Fruit fly (Drosophila melanogaster) whole organism, embryonic: ENCODE measurements around the gene CG13924.
A peak's percentile ranks its signal among the peaks of the same experiment; 100 is the strongest.

Experiments used
- Abd-B ChIP-seq: fragments of 200-800 bp; sonication (Bioruptor generic); optimal IDR thresholded peaks from 2 replicates; lab custom pipeline; 2018; ENCODE audit warnings: missing biosample characterization, mild to moderate bottlenecking, missing genetic modification characterization, moderate library complexity
- Blimp-1 ChIP-seq: fragments of 200-800 bp; sonication (Bioruptor generic); optimal IDR thresholded peaks from 3 replicates; lab custom pipeline; 2018; ENCODE audit warnings: missing biosample characterization, missing genetic modification characterization, mild to moderate bottlenecking, moderate library complexity, missing genetic modification reagents
- CG1024 ChIP-seq: fragments of 200-800 bp; sonication (Bioruptor generic); IDR thresholded peaks from 2 replicates; pipeline ENCODE4 v1.3.6; 2022; ENCODE audit warnings: missing biosample characterization, missing genetic modification characterization
- CG10565 ChIP-seq: fragments of 200-800 bp; sonication (Bioruptor generic); optimal IDR thresholded peaks from 3 replicates; lab custom pipeline; 2016; ENCODE audit warnings: missing biosample characterization, mild to moderate bottlenecking, missing genetic modification characterization
- CG12071 ChIP-seq: fragments of 200-800 bp; sonication (Bioruptor generic); optimal IDR thresholded peaks from 3 replicates; lab custom pipeline; 2018; ENCODE audit warnings: missing biosample characterization, mild to moderate bottlenecking, missing genetic modification characterization
- CG13296 ChIP-seq: fragments of 200-800 bp; sonication (Bioruptor generic); optimal IDR thresholded peaks from 3 replicates; lab custom pipeline; 2018; ENCODE audit warnings: missing biosample characterization, mild to moderate bottlenecking, missing genetic modification characterization
- CG14441 ChIP-seq: fragments of 200-800 bp; sonication (Bioruptor generic); IDR thresholded peaks from 2 replicates; pipeline ENCODE4 v1.3.6; 2022; ENCODE audit warnings: missing biosample characterization, missing genetic modification characterization
- CG16815 ChIP-seq: fragments of 200-800 bp; sonication (Bioruptor generic); optimal IDR thresholded peaks from 3 replicates; lab custom pipeline; 2017; ENCODE audit warnings: missing biosample characterization, mild to moderate bottlenecking, missing genetic modification characterization
- CG1832 ChIP-seq: fragments of 200-800 bp; sonication (Bioruptor generic); optimal IDR thresholded peaks from 2 replicates; lab custom pipeline; 2017; ENCODE audit warnings: missing biosample characterization, mild to moderate bottlenecking, missing genetic modification characterization, inconsistent platforms
- CG33557 ChIP-seq: fragments of 200-800 bp; sonication (Bioruptor generic); optimal IDR thresholded peaks from 2 replicates; lab custom pipeline; 2019; ENCODE audit warnings: missing biosample characterization, mild to moderate bottlenecking, missing genetic modification characterization, moderate library complexity
- CG3407 ChIP-seq: fragments of 200-800 bp; sonication (Bioruptor generic); optimal IDR thresholded peaks from 2 replicates; lab custom pipeline; 2018; ENCODE audit warnings: missing biosample characterization, mild to moderate bottlenecking, missing genetic modification characterization
- CG4707 ChIP-seq: fragments of 200-800 bp; sonication (Bioruptor generic); optimal IDR thresholded peaks from 2 replicates; lab custom pipeline; 2018; ENCODE audit warnings: missing biosample characterization, mild to moderate bottlenecking, missing genetic modification characterization, moderate library complexity
- CG4820 ChIP-seq: fragments of 200-800 bp; sonication (Bioruptor generic); optimal IDR thresholded peaks from 3 replicates; lab custom pipeline; 2016; ENCODE audit warnings: missing biosample characterization, missing genetic modification characterization
- CG5245 ChIP-seq: fragments of 200-800 bp; sonication (Bioruptor generic); optimal IDR thresholded peaks from 3 replicates; lab custom pipeline; 2016; ENCODE audit warnings: missing biosample characterization, missing genetic modification characterization
- CG6689 ChIP-seq: fragments of 200-800 bp; sonication (Bioruptor generic); IDR thresholded peaks from 2 replicates; pipeline ENCODE4 v1.3.6; 2022; ENCODE audit warnings: missing biosample characterization, missing genetic modification characterization
- CG7357 ChIP-seq: fragments of 200-800 bp; sonication (Bioruptor generic); IDR thresholded peaks from 3 replicates; pipeline ENCODE4 v1.3.6; 2022; ENCODE audit warnings: missing biosample characterization, missing genetic modification characterization
- CG8478 ChIP-seq: fragments of >200 bp; optimal IDR thresholded peaks from 2 replicates; lab custom pipeline; 2018
- CTCF ChIP-seq: fragments of 200-800 bp; sonication (Bioruptor generic); optimal IDR thresholded peaks from 2 replicates; lab custom pipeline; 2017; ENCODE audit warnings: missing biosample characterization, mild to moderate bottlenecking, missing genetic modification characterization, moderate library complexity
- Drgx ChIP-seq: fragments of 200-800 bp; sonication (Bioruptor generic); IDR thresholded peaks from 2 replicates; pipeline ENCODE4 v1.3.6; 2022; ENCODE audit warnings: missing biosample characterization, missing genetic modification characterization
- Ets65A ChIP-seq: fragments of 200-800 bp; sonication (Bioruptor generic); peaks from one replicate; lab custom pipeline; 2016; ENCODE audit warnings: missing biosample characterization, missing genetic modification characterization
- Hr78 ChIP-seq, 2 experiments: fragments of 200-800 bp in 1 of 2; fragments of >200 bp in 1 of 2; sonication (Bioruptor generic) in 1 of 2; optimal IDR thresholded peaks; 2 replicates each; lab custom pipeline; 2017 to 2019; ENCODE audit warnings: missing biosample characterization in 2 of 2, missing genetic modification characterization in 2 of 2, mild to moderate bottlenecking in 1 of 2, moderate library complexity in 1 of 2
- MBD-R2 ChIP-seq: fragments of 200-800 bp; sonication (Bioruptor generic); IDR thresholded peaks from 2 replicates; pipeline ENCODE4 v1.3.6; 2022; ENCODE audit warnings: missing biosample characterization, missing genetic modification characterization
- MESR4 ChIP-seq: fragments of 200-800 bp; sonication (Bioruptor generic); optimal IDR thresholded peaks from 2 replicates; lab custom pipeline; 2018; ENCODE audit warnings: missing biosample characterization, mild to moderate bottlenecking, missing genetic modification characterization, moderate library complexity
- NFAT ChIP-seq: fragments of 200-800 bp; sonication (Bioruptor generic); IDR thresholded peaks from 2 replicates; pipeline ENCODE4 v1.3.6; 2022; ENCODE audit warnings: missing biosample characterization, missing genetic modification characterization
- Pdp1 ChIP-seq, 2 experiments: fragments of 200-800 bp; sonication (Bioruptor generic); optimal IDR thresholded peaks; 3 replicates each; lab custom pipeline; 2016; ENCODE audit warnings: missing biosample characterization in 2 of 2, missing genetic modification characterization in 2 of 2, mild to moderate bottlenecking in 1 of 2, moderate library complexity in 1 of 2
- Ravus ChIP-seq: fragments of 200-800 bp; sonication (Bioruptor generic); IDR thresholded peaks from 2 replicates; pipeline ENCODE4 v1.3.6; 2022; ENCODE audit warnings: missing biosample characterization, missing genetic modification characterization
- Sox100B ChIP-seq: fragments of 200-800 bp; sonication (Bioruptor generic); optimal IDR thresholded peaks from 3 replicates; lab custom pipeline; 2018; ENCODE audit warnings: missing biosample characterization, mild to moderate bottlenecking, missing genetic modification characterization
- al ChIP-seq: fragments of 200-800 bp; sonication (Bioruptor generic); IDR thresholded peaks from 2 replicates; pipeline ENCODE4 v1.3.6; 2022; ENCODE audit warnings: missing biosample characterization, missing genetic modification characterization
- ash1 ChIP-seq: fragments of 200-800 bp; sonication (Bioruptor generic); optimal IDR thresholded peaks from 2 replicates; lab custom pipeline; 2018; ENCODE audit warnings: missing biosample characterization, mild to moderate bottlenecking, missing genetic modification characterization
- bsh ChIP-seq, 2 experiments: fragments of 200-800 bp; sonication (Bioruptor generic); optimal IDR thresholded peaks; 2 replicates each; lab custom pipeline; 2017 to 2018; ENCODE audit warnings: mild to moderate bottlenecking in 2 of 2, missing biosample characterization in 2 of 2, missing genetic modification characterization in 2 of 2, moderate library complexity in 1 of 2
- btn ChIP-seq: fragments of 200-800 bp; sonication (Bioruptor generic); optimal IDR thresholded peaks from 2 replicates; lab custom pipeline; 2016; ENCODE audit warnings: missing biosample characterization, missing genetic modification characterization
- cg ChIP-seq: fragments of 200-800 bp; sonication (Bioruptor generic); optimal IDR thresholded peaks from 3 replicates; lab custom pipeline; 2019; ENCODE audit warnings: missing biosample characterization, mild to moderate bottlenecking, missing genetic modification characterization, moderate library complexity
- chinmo ChIP-seq: fragments of 200-800 bp; sonication (Bioruptor generic); IDR thresholded peaks from 4 replicates; pipeline ENCODE4 v1.3.6; 2022; ENCODE audit warnings: missing biosample characterization, missing genetic modification characterization; ENCODE audit not compliant: partially characterized antibody
- crc ChIP-seq: fragments of 200-800 bp; sonication (Bioruptor generic); optimal IDR thresholded peaks from 2 replicates; lab custom pipeline; 2016; ENCODE audit warnings: missing biosample characterization, missing genetic modification characterization
- esg ChIP-seq: fragments of 200-800 bp; sonication (Bioruptor generic); conservative IDR thresholded peaks from 2 replicates; pipeline ENCODE4 v1.3.6; 2022; ENCODE audit warnings: missing biosample characterization, missing genetic modification characterization
- ewg ChIP-seq: fragments of 200-800 bp; sonication (Bioruptor generic); optimal IDR thresholded peaks from 3 replicates; lab custom pipeline; 2017; ENCODE audit warnings: mild to moderate bottlenecking, missing biosample characterization, missing genetic modification reagents, missing genetic modification characterization
- h ChIP-seq: fragments of >200 bp; optimal IDR thresholded peaks from 2 replicates; lab custom pipeline; 2017
- ind ChIP-seq: fragments of 200-800 bp; sonication (Bioruptor generic); optimal IDR thresholded peaks from 3 replicates; lab custom pipeline; 2016; ENCODE audit warnings: missing biosample characterization, missing genetic modification characterization
- kay ChIP-seq: fragments of 200-800 bp; sonication (Bioruptor generic); optimal IDR thresholded peaks from 2 replicates; lab custom pipeline; 2016; ENCODE audit warnings: missing biosample characterization, missing genetic modification characterization
- kni ChIP-seq: fragments of 200-800 bp; sonication (Bioruptor generic); optimal IDR thresholded peaks from 3 replicates; lab custom pipeline; 2017; ENCODE audit warnings: mild to moderate bottlenecking, missing biosample characterization, missing genetic modification reagents, missing genetic modification characterization
- knrl ChIP-seq: fragments of 200-800 bp; sonication (Bioruptor generic); IDR thresholded peaks from 3 replicates; pipeline ENCODE4 v1.3.6; 2022; ENCODE audit warnings: missing biosample characterization, missing genetic modification characterization; ENCODE audit not compliant: partially characterized antibody
- lab ChIP-seq: fragments of 200-800 bp; sonication (Bioruptor generic); optimal IDR thresholded peaks from 3 replicates; lab custom pipeline; 2017; ENCODE audit warnings: missing biosample characterization, missing genetic modification characterization, mild to moderate bottlenecking, moderate library complexity, missing genetic modification reagents
- lbe ChIP-seq: fragments of 200-800 bp; sonication (Bioruptor generic); optimal IDR thresholded peaks from 2 replicates; lab custom pipeline; 2016; ENCODE audit warnings: missing biosample characterization, mild to moderate bottlenecking, missing genetic modification characterization
- lilli ChIP-seq: fragments of 200-800 bp; sonication (Bioruptor generic); optimal IDR thresholded peaks from 3 replicates; lab custom pipeline; 2016; ENCODE audit warnings: missing biosample characterization, missing genetic modification characterization
- nom ChIP-seq: fragments of 200-800 bp; sonication (Bioruptor generic); optimal IDR thresholded peaks from 2 replicates; lab custom pipeline; 2017; ENCODE audit warnings: missing biosample characterization, missing genetic modification characterization, mild to moderate bottlenecking, moderate library complexity, missing genetic modification reagents
- otp ChIP-seq: fragments of 200-800 bp; sonication (Bioruptor generic); IDR thresholded peaks from 3 replicates; pipeline ENCODE4, ENCODE4 v1.3.6; 2022; ENCODE audit warnings: missing biosample characterization, missing genetic modification characterization
- scrt ChIP-seq: fragments of 200-800 bp; sonication (Bioruptor generic); optimal IDR thresholded peaks from 2 replicates; lab custom pipeline; 2018; ENCODE audit warnings: missing biosample characterization, mild to moderate bottlenecking, missing genetic modification characterization, moderate library complexity
- sd ChIP-seq: fragments of 200-800 bp; sonication (Bioruptor generic); optimal IDR thresholded peaks from 3 replicates; lab custom pipeline; 2018; ENCODE audit warnings: missing biosample characterization, mild to moderate bottlenecking, missing genetic modification characterization, moderate library complexity
- stwl ChIP-seq: fragments of 200-800 bp; sonication (Bioruptor generic); optimal IDR thresholded peaks from 3 replicates; lab custom pipeline; 2018; ENCODE audit warnings: missing biosample characterization, mild to moderate bottlenecking, missing genetic modification characterization, moderate library complexity
- toy ChIP-seq: fragments of 200-800 bp; sonication (Bioruptor generic); IDR thresholded peaks from 2 replicates; pipeline ENCODE4 v1.3.6; 2022; ENCODE audit warnings: missing biosample characterization, missing genetic modification characterization
- twi ChIP-seq: fragments of 200-800 bp; optimal IDR thresholded peaks from 2 replicates; lab custom pipeline; 2019; ENCODE audit warnings: missing biosample characterization, mild to moderate bottlenecking, missing genetic modification characterization, moderate library complexity
- vnd ChIP-seq: fragments of 200-800 bp; sonication (Bioruptor generic); IDR thresholded peaks from 3 replicates; pipeline ENCODE4 v1.3.6; 2022; ENCODE audit warnings: missing biosample characterization, missing genetic modification characterization; ENCODE audit not compliant: partially characterized antibody

The CG13924 gene

DNA sequence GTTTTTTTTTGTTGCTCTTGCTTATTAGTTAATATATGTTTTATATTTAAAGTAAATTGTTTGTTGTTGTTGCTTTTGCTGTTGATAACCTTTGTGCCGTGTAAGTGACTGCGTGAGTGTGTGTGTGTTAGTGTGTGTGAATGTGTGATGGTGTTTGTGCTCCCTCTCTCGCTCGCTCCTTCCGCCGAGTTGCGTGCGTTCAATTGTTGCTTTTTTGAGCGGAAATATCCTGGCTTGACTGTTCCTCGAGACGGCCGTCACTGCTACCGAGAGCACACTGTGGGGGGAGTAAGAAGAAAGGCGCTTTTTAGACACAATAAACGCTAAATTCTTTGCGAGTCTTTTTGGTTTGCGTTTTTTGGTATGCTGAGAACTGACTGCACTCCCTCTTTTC, 8.4 kb upstream of the CG13924 start (continued):
- TF ChIP-seq Ets65A (GFP tag; lab: Kevin White, UChicago) (peak; percentile 42), Drgx (GFP tag; lab: Robert Waterston, UW) (no peak), MBD-R2 (GFP tag; lab: Robert Waterston, UW) (no peak), kni (no peak), CG3407 (GFP tag; lab: Kevin White, UChicago) (no peak), bsh (GFP tag; optimal IDR thresholded peaks at IDR 0.05; lab: Kevin White, UChicago) (peak in 1 of 2 experiments; percentile 11), lilli (no peak), otp (no peak), nom (peak; percentile 61), chinmo (GFP tag; lab: Robert Waterston, UW) (0 out of 4 replicates have a peak, but pooled peaks have one; percentile 19), twi (no peak), CG16815 (no peak), CG14441 (no peak), CG12071 (GFP tag; lab: Kevin White, UChicago) (no peak), al (GFP tag; lab: Robert Waterston, UW) (no peak), esg (GFP tag; lab: Robert Waterston, UW) (no peak), CG13296 (no peak), h (lab: Kevin White, UChicago) (no peak), MESR4 (no peak), kay (no peak), CG1832 (no peak), toy (GFP tag; lab: Robert Waterston, UW) (no peak), ind (GFP tag; lab: Kevin White, UChicago) (no peak), cg (GFP tag; lab: Kevin White, UChicago) (peak; percentile 96), knrl (GFP tag; lab: Robert Waterston, UW) (no peak), CG8478 (lab: Kevin White, UChicago) (peak; percentile 85), stwl (tag; lab: Kevin White, UChicago) (no peak), CG5245 (GFP tag; lab: Kevin White, UChicago) (no peak), sd (peak; percentile 26), CTCF (GFP tag; lab: Kevin White, UChicago) (no peak), CG4707 (GFP tag; lab: Kevin White, UChicago) (no peak), ash1 (GFP tag; lab: Kevin White, UChicago) (no peak), NFAT (GFP tag; lab: Robert Waterston, UW) (no peak), crc (no peak), Pdp1 (GFP tag; optimal IDR thresholded peaks at IDR 0.05; lab: Kevin White, UChicago) (no peak), lab (GFP tag; lab: Kevin White, UChicago) (no peak), scrt (peak; percentile 72), vnd (GFP tag; lab: Robert Waterston, UW) (no peak), CG1024 (GFP tag; lab: Robert Waterston, UW) (no peak), CG10565 (GFP tag; lab: Kevin White, UChicago) (no peak), CG7357 (GFP tag; lab: Robert Waterston, UW) (no peak), CG6689 (GFP tag; lab: Robert Waterston, UW) (no peak), btn (GFP tag; lab: Kevin White, UChicago) (no peak), Ravus (GFP tag; lab: Robert Waterston, UW) (no peak), CG4820 (GFP tag; lab: Kevin White, UChicago) (no peak), Blimp-1 (GFP tag; lab: Kevin White, UChicago) (no peak), Abd-B (GFP tag; lab: Kevin White, UChicago) (no peak), Hr78 (GFP tag; optimal IDR thresholded peaks at IDR 0.05; lab: Kevin White, UChicago) (peak in 1 of 2 experiments; percentile 78), Sox100B (GFP tag; lab: Kevin White, UChicago) (no peak), ewg (GFP tag; lab: Kevin White, UChicago) (no peak), lbe (no peak), CG33557 (GFP tag; lab: Kevin White, UChicago) (no peak)
